Fruit fly (Drosophila melanogaster): ENCODE results near the gene CG34428.

dm6 chr3L:13027333-13027732, 34.2 kb upstream of the CG34428 start:
- no peak for TF ChIP-seq CG17186 (GFP tag; optimal IDR thresholded peaks at IDR 0.05)
- no peak for TF ChIP-seq Asciz (GFP tag; optimal IDR thresholded peaks at IDR 0.05)
- no peak for TF ChIP-seq CG14014 (GFP tag; IDR thresholded peaks at IDR 0.05)
- no peak for TF ChIP-seq CG3726 (GFP tag; IDR thresholded peaks at IDR 0.05)
- TF ChIP-seq Side (GFP tag; optimal IDR thresholded peaks at IDR 0.05) = no peak
- TF ChIP-seq br (optimal IDR thresholded peaks at IDR 0.05) = no peak
- TF ChIP-seq gfzf (GFP tag; optimal IDR thresholded peaks at IDR 0.05) = no peak
- no peak for TF ChIP-seq dimm (GFP tag; IDR thresholded peaks at IDR 0.05)

Measured in whole organism, embryonic.